Worm (Caenorhabditis elegans) whole organism, L2 larva: ENCODE results near the gene R07E4.3.

Experiments
- C34F6.9 ChIP-seq: fragments of 150-350 bp; optimal IDR thresholded peaks from 2 replicates; lab custom pipeline; 2014; ENCODE audit warnings: missing biosample characterization, missing genetic modification characterization
- F13H6.1 ChIP-seq: sonication (generic microtip); optimal IDR thresholded peaks from 2 replicates; lab custom pipeline; 2016; ENCODE audit warnings: missing genetic modification characterization, missing compliant biosample characterization
- Y55F3AM.14 ChIP-seq: fragments of 200-800 bp; sonication (Bioruptor generic); optimal IDR thresholded peaks from 2 replicates; lab custom pipeline; 2018; ENCODE audit warnings: mild to moderate bottlenecking, missing genetic modification characterization, missing compliant biosample characterization
- ZK546.5 ChIP-seq: sonication (generic microtip); optimal IDR thresholded peaks from 2 replicates; lab custom pipeline; 2017; ENCODE audit warnings: missing biosample characterization, missing genetic modification characterization
- alr-1 ChIP-seq: fragments of 150-350 bp; optimal IDR thresholded peaks from 2 replicates; lab custom pipeline; 2014; ENCODE audit warnings: missing biosample characterization, missing genetic modification characterization
- aly-2 ChIP-seq: fragments of 150-350 bp; optimal IDR thresholded peaks from 2 replicates; lab custom pipeline; 2014; ENCODE audit warnings: missing biosample characterization, missing genetic modification characterization
- blmp-1 ChIP-seq: sonication (generic microtip); optimal IDR thresholded peaks from 2 replicates; lab custom pipeline; 2017; ENCODE audit warnings: missing genetic modification characterization, mild to moderate bottlenecking, missing compliant biosample characterization, antibody characterized with exemption, moderate library complexity; ENCODE audit not compliant: insufficient read depth
- ceh-16 ChIP-seq: fragments of 150-350 bp; optimal IDR thresholded peaks from 2 replicates; lab custom pipeline; 2014; ENCODE audit warnings: missing biosample characterization, missing genetic modification characterization
- dmd-4 ChIP-seq: sonication (generic microtip); optimal IDR thresholded peaks from 2 replicates; lab custom pipeline; 2017; ENCODE audit warnings: missing biosample characterization, missing genetic modification characterization
- egl-27 ChIP-seq: sonication (generic microtip); optimal IDR thresholded peaks from 3 replicates; lab custom pipeline; 2017; ENCODE audit warnings: missing biosample characterization, missing genetic modification reagents, missing genetic modification characterization
- elt-1 ChIP-seq: fragments of 150-350 bp; optimal IDR thresholded peaks from 2 replicates; lab custom pipeline; 2014; ENCODE audit warnings: missing biosample characterization, missing genetic modification characterization
- fos-1 ChIP-seq: fragments of 150-350 bp; optimal IDR thresholded peaks from 2 replicates; lab custom pipeline; 2014; ENCODE audit warnings: missing biosample characterization, missing genetic modification characterization
- gmeb-1 ChIP-seq: fragments of 150-350 bp; optimal IDR thresholded peaks from 2 replicates; lab custom pipeline; 2014; ENCODE audit warnings: missing biosample characterization, missing genetic modification characterization
- lin-13 ChIP-seq: fragments of 150-350 bp; optimal IDR thresholded peaks from 2 replicates; lab custom pipeline; 2014; ENCODE audit warnings: missing biosample characterization, missing genetic modification reagents, missing genetic modification characterization
- lsy-2 ChIP-seq, 2 experiments: fragments of 150-350 bp in 1 of 2; sonication (generic microtip) in 1 of 2; optimal IDR thresholded peaks; 2 replicates each; lab custom pipeline; 2014 to 2017; ENCODE audit warnings: missing biosample characterization in 2 of 2, missing genetic modification characterization in 2 of 2
- mab-5 ChIP-seq: fragments of 150-350 bp; optimal IDR thresholded peaks from 2 replicates; lab custom pipeline; 2014; ENCODE audit warnings: missing biosample characterization, missing genetic modification characterization
- mbf-1 ChIP-seq: sonication (generic microtip); optimal IDR thresholded peaks from 2 replicates; lab custom pipeline; 2017; ENCODE audit warnings: missing biosample characterization, missing genetic modification characterization
- mdl-1 ChIP-seq, 2 experiments: fragments of 150-350 bp in 1 of 2; sonication (generic microtip) in 1 of 2; optimal IDR thresholded peaks; 2 replicates each; lab custom pipeline; 2017; ENCODE audit warnings: missing biosample characterization in 2 of 2, missing genetic modification characterization in 2 of 2
- nhr-10 ChIP-seq: sonication (generic microtip); optimal IDR thresholded peaks from 2 replicates; lab custom pipeline; 2017; ENCODE audit warnings: missing biosample characterization, missing genetic modification characterization
- nhr-11 ChIP-seq: fragments of 150-350 bp; optimal IDR thresholded peaks from 2 replicates; lab custom pipeline; 2014; ENCODE audit warnings: missing biosample characterization, missing genetic modification characterization
- nhr-12 ChIP-seq: fragments of 150-350 bp; optimal IDR thresholded peaks from 2 replicates; lab custom pipeline; 2014; ENCODE audit warnings: missing biosample characterization, missing genetic modification characterization
- nhr-129 ChIP-seq: fragments of 150-350 bp; optimal IDR thresholded peaks from 2 replicates; lab custom pipeline; 2014; ENCODE audit warnings: missing biosample characterization, missing genetic modification characterization
- nhr-21 ChIP-seq: fragments of 150-350 bp; optimal IDR thresholded peaks from 2 replicates; lab custom pipeline; 2014; ENCODE audit warnings: missing biosample characterization, missing genetic modification characterization
- nhr-23 ChIP-seq: fragments of 150-350 bp; optimal IDR thresholded peaks from 2 replicates; lab custom pipeline; 2014; ENCODE audit warnings: missing biosample characterization, missing genetic modification reagents, missing genetic modification characterization
- nhr-237 ChIP-seq: fragments of 150-350 bp; optimal IDR thresholded peaks from 2 replicates; lab custom pipeline; 2014; ENCODE audit warnings: missing biosample characterization, missing genetic modification characterization
- nhr-25 ChIP-seq: fragments of 150-350 bp; sonication (generic microtip); optimal IDR thresholded peaks from 3 replicates; lab custom pipeline; 2014; ENCODE audit warnings: missing biosample characterization, missing genetic modification characterization
- nhr-6 ChIP-seq: fragments of 150-350 bp; optimal IDR thresholded peaks from 2 replicates; lab custom pipeline; 2014; ENCODE audit warnings: missing biosample characterization, missing genetic modification characterization
- nhr-77 ChIP-seq: fragments of 150-350 bp; optimal IDR thresholded peaks from 2 replicates; lab custom pipeline; 2014; ENCODE audit warnings: missing biosample characterization, missing genetic modification characterization
- sma-3 ChIP-seq: sonication (generic microtip); optimal IDR thresholded peaks from 2 replicates; lab custom pipeline; 2016; ENCODE audit warnings: missing genetic modification reagents, missing genetic modification characterization, missing compliant biosample characterization
- sma-9 ChIP-seq, 2 experiments: fragments of 150-350 bp in 1 of 2; sonication (generic microtip) in 1 of 2; optimal IDR thresholded peaks; 2 replicates each; lab custom pipeline; 2014 to 2016; ENCODE audit warnings: missing genetic modification characterization in 2 of 2, mild to moderate bottlenecking in 1 of 2, missing biosample characterization in 1 of 2, missing compliant biosample characterization in 1 of 2, missing genetic modification reagents in 1 of 2, moderate library complexity in 1 of 2
- unc-39 ChIP-seq: fragments of 150-350 bp; optimal IDR thresholded peaks from 2 replicates; lab custom pipeline; 2014; ENCODE audit warnings: missing biosample characterization, missing genetic modification characterization
- unc-55 ChIP-seq: fragments of 150-350 bp; sonication (generic microtip); optimal IDR thresholded peaks from 3 replicates; lab custom pipeline; 2014; ENCODE audit warnings: missing biosample characterization, missing genetic modification reagents, missing genetic modification characterization
- unc-62 ChIP-seq: fragments of 150-350 bp; optimal IDR thresholded peaks from 2 replicates; lab custom pipeline; 2014; ENCODE audit warnings: missing biosample characterization, missing genetic modification reagents, missing genetic modification characterization
- zag-1 ChIP-seq: fragments of 150-350 bp; optimal IDR thresholded peaks from 2 replicates; lab custom pipeline; 2014; ENCODE audit warnings: missing biosample characterization, missing genetic modification characterization
- ztf-1 ChIP-seq: fragments of 200-800 bp; sonication (Bioruptor generic); conservative IDR thresholded peaks from 2 replicates; pipeline ENCODE4 v1.3.6; 2022; ENCODE audit warnings: missing genetic modification characterization, missing compliant biosample characterization
- ztf-11 ChIP-seq: sonication (generic microtip); optimal IDR thresholded peaks from 2 replicates; lab custom pipeline; 2017; ENCODE audit warnings: missing biosample characterization, missing genetic modification characterization
- ztf-4 ChIP-seq: fragments of 150-350 bp; optimal IDR thresholded peaks from 2 replicates; lab custom pipeline; 2014; ENCODE audit warnings: missing biosample characterization, missing genetic modification characterization

R07E4.3 gene

DNA sequence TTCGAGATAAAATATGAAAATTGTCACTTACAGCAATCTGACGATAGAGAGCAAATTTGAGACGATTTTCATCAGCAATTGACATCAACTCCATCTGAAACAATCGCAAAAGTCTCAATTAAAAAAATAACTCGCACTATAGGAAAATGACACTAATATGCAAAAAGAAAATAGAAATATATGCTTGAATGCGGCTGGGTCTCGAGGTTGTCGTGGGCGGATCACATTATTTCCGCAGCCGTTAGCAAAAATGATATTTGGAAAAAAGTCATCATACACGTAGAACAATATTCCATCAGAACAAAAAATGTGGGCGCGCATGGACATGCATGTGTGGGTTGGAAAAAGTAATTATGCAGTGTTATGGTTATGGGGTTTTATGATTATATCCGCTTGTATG lies 36.0 kb upstream of the R07E4.3 start, which contains the start of gene Y23B4A.1:
Gene Y23B4A.1, minus strand, starts transcription at position 101 of the 400 bp plus-strand sequence.
- TF ChIP-seq nhr-237 (no peak), nhr-10 (tag; lab: Kevin White, UChicago) (no peak), ztf-1 (GFP tag; lab: Robert Waterston, UW) (no peak), nhr-25 (tag; lab: Kevin White, UChicago) (no peak), nhr-21 (tag; lab: Kevin White, UChicago) (no peak), sma-3 (GFP tag; lab: Kevin White, UChicago) (no peak), aly-2 (tag; lab: Kevin White, UChicago) (no peak), unc-39 (tag; lab: Kevin White, UChicago) (no peak)

- TF ChIP-seq sma-9 (GFP tag; optimal IDR thresholded peaks at IDR 0.05; lab: Kevin White, UChicago) (no peak), sma-9 (tag; optimal IDR thresholded peaks at IDR 0.05; lab: Kevin White, UChicago) (no peak), unc-55 (GFP tag; lab: Kevin White, UChicago) (no peak), nhr-6 (tag; lab: Kevin White, UChicago) (no peak), nhr-25 (tag; lab: Kevin White, UChicago) (no peak), nhr-129 (tag; lab: Kevin White, UChicago) (no peak), zag-1 (tag; lab: Kevin White, UChicago) (no peak), ceh-16 (no peak), ZK546.5 (tag; lab: Kevin White, UChicago) (no peak), F13H6.1 (no peak)
Measured at ce11 chrX:5919097-5919496, 34.2 kb upstream of the R07E4.3 start, which contains the start of gene capa-1. Gene capa-1 (plus strand): TSS chrX:5919397.

DNA sequence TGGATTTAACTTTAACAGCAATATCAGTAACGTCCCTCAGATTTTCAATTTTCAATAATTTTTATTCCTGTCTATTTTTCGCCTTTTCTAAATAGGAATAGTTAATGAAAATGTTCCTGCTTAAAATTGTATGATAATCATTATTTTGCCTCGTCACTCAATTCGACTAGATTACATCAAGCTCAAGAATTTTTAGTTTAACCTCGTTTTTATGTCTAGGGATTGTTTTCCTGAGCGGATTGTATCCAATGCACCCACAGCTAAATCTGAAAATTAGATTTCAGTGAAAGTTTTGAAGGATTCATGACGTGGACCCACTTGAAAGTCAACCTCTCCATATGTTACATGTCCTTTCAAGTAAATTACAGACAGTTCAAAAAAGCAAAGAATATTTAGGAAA lies 29.6 kb upstream of the R07E4.3 start:
- TF ChIP-seq mdl-1 (tag; optimal IDR thresholded peaks at IDR 0.05; lab: Kevin White, UChicago) (no peak), lsy-2 (tag; optimal IDR thresholded peaks at IDR 0.05; lab: Kevin White, UChicago) (no peak), nhr-237 (no peak)

ce11 chrX:5930822-5931221 lies 22.4 kb upstream of the R07E4.3 start, which contains the start of gene egl-6:
Gene egl-6 (plus strand): TSS chrX:5931122.
- TF ChIP-seq blmp-1, result no peak
- no peak for TF ChIP-seq nhr-11
- no peak for TF ChIP-seq Y55F3AM.14
- TF ChIP-seq fos-1, result no peak
- no peak for TF ChIP-seq elt-1 (tag; lab: Kevin White, UChicago)
- no peak for TF ChIP-seq nhr-12 (tag; lab: Kevin White, UChicago)
- no peak for TF ChIP-seq unc-39 (tag; lab: Kevin White, UChicago)
- no peak for TF ChIP-seq gmeb-1 (tag; lab: Kevin White, UChicago)
- TF ChIP-seq unc-62 (GFP tag; lab: Kevin White, UChicago), result no peak
- no peak for TF ChIP-seq nhr-77 (tag; lab: Kevin White, UChicago)

DNA sequence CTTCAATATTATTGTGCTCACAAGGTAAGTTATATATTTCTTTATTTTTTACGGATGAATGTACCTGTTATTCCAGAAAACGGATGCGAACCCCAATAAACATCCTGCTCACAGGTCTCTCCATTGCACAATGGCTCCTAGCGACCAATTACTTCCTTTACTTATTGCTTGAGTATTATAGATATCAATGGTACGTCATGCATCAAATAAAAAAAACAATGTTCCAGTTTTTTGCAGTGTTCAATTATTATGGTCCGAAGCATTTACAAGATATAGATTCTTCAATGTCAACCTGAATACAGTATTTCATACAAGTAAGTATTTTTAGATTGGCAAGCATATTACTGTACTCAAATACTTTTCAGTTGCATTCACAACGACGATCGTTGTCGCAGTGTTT lies 20.3 kb upstream of the R07E4.3 start:
- TF ChIP-seq ztf-4 (no peak), C34F6.9 (no peak)

DNA sequence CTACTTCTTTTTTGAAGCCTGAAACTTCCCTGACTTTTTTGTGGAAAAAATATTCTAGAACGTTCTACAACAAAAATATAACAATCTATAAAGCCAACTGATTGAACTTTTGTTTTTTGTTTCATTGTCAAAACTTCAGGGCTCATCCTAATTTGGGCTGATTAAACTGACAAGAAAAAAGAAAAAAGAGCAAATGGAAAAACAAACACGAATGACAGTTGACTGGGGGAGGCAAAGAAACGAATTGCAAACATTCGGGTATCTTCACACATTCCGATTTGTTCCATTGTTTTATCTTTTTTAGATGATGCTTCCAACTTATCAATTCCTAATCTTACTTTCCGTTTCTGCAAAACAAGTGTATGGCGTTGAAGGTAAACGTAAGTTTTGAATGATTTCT lies 17.8 kb upstream of the R07E4.3 start, which contains the start of gene C46F4.3:
Gene C46F4.3, plus strand, starts transcription at position 301 of the 400 bp plus-strand sequence.
- TF ChIP-seq unc-62 (GFP tag; lab: Kevin White, UChicago), result no peak
- no peak for TF ChIP-seq ztf-4
- no peak for TF ChIP-seq mbf-1 (tag; lab: Kevin White, UChicago)
- TF ChIP-seq ztf-11 (tag; lab: Kevin White, UChicago), result no peak
- no peak for TF ChIP-seq F13H6.1
- no peak for TF ChIP-seq lsy-2 (tag; optimal IDR thresholded peaks at IDR 0.05; lab: Kevin White, UChicago)
- no peak for TF ChIP-seq alr-1
- no peak for TF ChIP-seq lin-13
- no peak for TF ChIP-seq nhr-23
- TF ChIP-seq nhr-77 (tag; lab: Kevin White, UChicago), result no peak
- TF ChIP-seq egl-27 (tag; lab: Kevin White, UChicago), result no peak
- TF ChIP-seq ceh-16, result no peak
- TF ChIP-seq sma-3 (GFP tag; lab: Kevin White, UChicago), result no peak
- TF ChIP-seq nhr-10 (tag; lab: Kevin White, UChicago), result no peak
- TF ChIP-seq Y55F3AM.14, result no peak
- TF ChIP-seq nhr-129 (tag; lab: Kevin White, UChicago), result no peak
- no peak for TF ChIP-seq mab-5 (tag; lab: Kevin White, UChicago)
- TF ChIP-seq dmd-4 (tag; lab: Kevin White, UChicago), result no peak
- TF ChIP-seq nhr-11, result no peak
